Fruit fly (Drosophila melanogaster): ENCODE measurements around the gene Nmdmc.

The Nmdmc gene

DNA sequence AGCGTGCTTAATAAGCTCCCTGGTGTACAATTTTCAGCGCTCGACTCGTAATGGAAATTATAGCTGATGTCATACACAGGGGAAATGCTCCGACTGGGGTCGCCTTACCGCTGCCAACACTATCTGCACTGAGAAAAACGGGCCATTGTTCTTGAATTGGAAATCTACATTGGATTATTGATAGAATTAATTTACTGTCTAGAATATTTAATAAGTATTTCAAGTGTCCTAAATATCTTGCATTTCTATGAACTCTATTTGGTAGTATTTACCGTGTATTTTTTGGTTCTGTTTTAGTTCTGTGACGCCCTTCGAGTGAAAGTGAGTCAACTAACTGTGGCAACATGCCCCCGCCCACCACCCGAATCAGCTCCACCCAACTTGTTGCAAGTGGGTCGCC, 33.0 kb upstream of the Nmdmc start:
- TF ChIP-seq Hr4 (GFP tag; optimal IDR thresholded peaks at IDR 0.05), result peak; percentile 31
- TF ChIP-seq eg (GFP tag; IDR thresholded peaks at IDR 0.05), result peak; percentile 48; the same call in 1 of the 3 replicates
- TF ChIP-seq Eip78C (GFP tag), result peak; percentile 29
- no peak for TF ChIP-seq dac (GFP tag; optimal IDR thresholded peaks at IDR 0.05)
- peak; percentile 33 for TF ChIP-seq CG32006 (GFP tag; optimal IDR thresholded peaks at IDR 0.05)
- no peak for TF ChIP-seq CG11902 (GFP tag; optimal IDR thresholded peaks at IDR 0.05)
- TF ChIP-seq CG8119 (GFP tag; IDR thresholded peaks at IDR 0.05), result 0 out of 3 replicates have a peak, but pooled peaks have one; percentile 25
- TF ChIP-seq CG15336 (GFP tag; IDR thresholded peaks at IDR 0.05), result peak; percentile 54

dm6 chr3R:9082332-9082731, 32.0 kb upstream of the Nmdmc start:
- TF ChIP-seq Gug (GFP tag; IDR thresholded peaks at IDR 0.05) (no peak), lz (GFP tag; optimal IDR thresholded peaks at IDR 0.05) (no peak), CG32006 (GFP tag; optimal IDR thresholded peaks at IDR 0.05) (no peak), CG3032 (tag; optimal IDR thresholded peaks at IDR 0.05) (no peak), eg (GFP tag; IDR thresholded peaks at IDR 0.05) (no peak), CG6854 (GFP tag; optimal IDR thresholded peaks at IDR 0.05) (no peak), CG8632 (GFP tag; optimal IDR thresholded peaks at IDR 0.05) (no peak), topi (GFP tag; optimal IDR thresholded peaks at IDR 0.05) (no peak), CG11294 (GFP tag; IDR thresholded peaks at IDR 0.05) (no peak), fkh (GFP tag; optimal IDR thresholded peaks at IDR 0.05) (no peak), esn (GFP tag; optimal IDR thresholded peaks at IDR 0.05) (no peak), OdsH (GFP tag; optimal IDR thresholded peaks at IDR 0.05) (no peak), fd85E (GFP tag; optimal IDR thresholded peaks at IDR 0.05) (no peak), cyc (GFP tag; optimal IDR thresholded peaks at IDR 0.05) (no peak), CG6163 (GFP tag; IDR thresholded peaks at IDR 0.05) (no peak), CG3919 (GFP tag; optimal IDR thresholded peaks at IDR 0.05) (no peak), svp (GFP tag) (no peak), CG8319 (GFP tag; optimal IDR thresholded peaks at IDR 0.05) (no peak), CG6808 (GFP tag; optimal IDR thresholded peaks at IDR 0.05) (no peak)

dm6 chr3R:9079638-9080037, 29.3 kb upstream of the Nmdmc start:
- TF ChIP-seq CG4318 (GFP tag; optimal IDR thresholded peaks at IDR 0.05) (no peak), CG16779 (tag; optimal IDR thresholded peaks at IDR 0.05) (no peak), Hr38 (GFP tag; optimal IDR thresholded peaks at IDR 0.05) (no peak), lz (GFP tag; optimal IDR thresholded peaks at IDR 0.05) (no peak), acj6 (GFP tag; optimal IDR thresholded peaks at IDR 0.05) (no peak), CG3032 (tag; optimal IDR thresholded peaks at IDR 0.05) (no peak), topi (GFP tag; optimal IDR thresholded peaks at IDR 0.05) (no peak), CG34406 (GFP tag; optimal IDR thresholded peaks at IDR 0.05) (no peak)

DNA sequence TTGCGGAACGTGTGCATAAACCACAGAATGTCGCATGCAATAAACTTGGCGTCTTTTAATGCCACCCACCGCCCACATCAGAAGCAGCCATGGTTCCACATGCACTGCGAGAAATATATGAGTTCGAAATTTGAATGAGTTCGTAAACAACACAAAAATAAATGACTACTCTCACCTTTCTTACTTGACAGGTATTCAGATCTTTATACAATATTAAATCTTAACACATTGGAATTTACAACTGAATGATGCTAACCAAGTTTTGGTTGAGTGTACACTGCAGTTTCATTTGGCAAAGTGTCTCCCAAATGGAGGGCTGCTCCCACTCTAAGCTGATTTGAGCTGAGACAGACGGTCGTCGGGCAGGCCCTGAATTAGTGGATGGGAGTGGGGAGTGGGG, 24.6 kb upstream of the Nmdmc start:
- TF ChIP-seq CG6276 (GFP tag; optimal IDR thresholded peaks at IDR 0.05), result no peak
- TF ChIP-seq net (GFP tag; optimal IDR thresholded peaks at IDR 0.05), result peak; percentile 9
- TF ChIP-seq esn (GFP tag; optimal IDR thresholded peaks at IDR 0.05), result peak; percentile 41
- TF ChIP-seq vri (GFP tag; optimal IDR thresholded peaks at IDR 0.05), result no peak
- TF ChIP-seq Eip93F (GFP tag; optimal IDR thresholded peaks at IDR 0.05), result no peak
- no peak for TF ChIP-seq CG9139 (GFP tag; optimal IDR thresholded peaks at IDR 0.05)
- peak; percentile 54 for TF ChIP-seq pdm3 (GFP tag; optimal IDR thresholded peaks at IDR 0.05)
- TF ChIP-seq Lpt (GFP tag; optimal IDR thresholded peaks at IDR 0.05), result no peak
- peak; percentile 43 for TF ChIP-seq Hr39 (GFP tag; optimal IDR thresholded peaks at IDR 0.05)
- TF ChIP-seq CG6163 (GFP tag; IDR thresholded peaks at IDR 0.05), result peak; percentile 42; the same call in 1 of the 3 replicates
- TF ChIP-seq CG34406 (GFP tag; optimal IDR thresholded peaks at IDR 0.05), result no peak
- TF ChIP-seq CG10669 (GFP tag; optimal IDR thresholded peaks at IDR 0.05), result peak; percentile 53
- peak; percentile 32 for TF ChIP-seq dsx (GFP tag; optimal IDR thresholded peaks at IDR 0.05; ENCODE audit: poor library complexity, severe bottlenecking)
- peak; percentile 63 for TF ChIP-seq CG3919 (GFP tag; optimal IDR thresholded peaks at IDR 0.05)
- TF ChIP-seq Eip78C (GFP tag), result peak; percentile 79
- TF ChIP-seq dac (GFP tag; optimal IDR thresholded peaks at IDR 0.05), result no peak
- peak; percentile 32 for TF ChIP-seq lz (GFP tag; optimal IDR thresholded peaks at IDR 0.05)
- TF ChIP-seq fd85E (GFP tag; optimal IDR thresholded peaks at IDR 0.05), result no peak
- peak; percentile 48 for TF ChIP-seq Eip75B (GFP tag; optimal IDR thresholded peaks at IDR 0.05)
- TF ChIP-seq Ets21C (GFP tag; optimal IDR thresholded peaks at IDR 0.05), result no peak
- peak; percentile 37 for TF ChIP-seq CG6792 (GFP tag; optimal IDR thresholded peaks at IDR 0.05)
- peak; percentile 32 for TF ChIP-seq CG6808 (GFP tag; optimal IDR thresholded peaks at IDR 0.05)
- TF ChIP-seq Sox14 (GFP tag; optimal IDR thresholded peaks at IDR 0.05), result peak; percentile 35
- TF ChIP-seq CG4318 (GFP tag; optimal IDR thresholded peaks at IDR 0.05), result no peak
- no peak for TF ChIP-seq Sox15 (GFP tag; optimal IDR thresholded peaks at IDR 0.05)
- TF ChIP-seq Gug (GFP tag; IDR thresholded peaks at IDR 0.05), result 0 out of 2 replicates have a peak, but pooled peaks have one; percentile 20
- TF ChIP-seq CG7368 (GFP tag; optimal IDR thresholded peaks at IDR 0.05), result peak; percentile 29
- TF ChIP-seq topi (GFP tag; optimal IDR thresholded peaks at IDR 0.05), result peak; percentile 16

Measured in whole organism, prepupa.